Fruit fly (Drosophila melanogaster) whole organism, embryonic: ENCODE results near the gene xmas.
A peak's percentile ranks its signal among the peaks of the same experiment; 100 is the strongest.

Experiments used
- Abd-B ChIP-seq: fragments of 200-800 bp; sonication (Bioruptor generic); optimal IDR thresholded peaks from 2 replicates; lab custom pipeline; 2018; ENCODE audit warnings: missing biosample characterization, mild to moderate bottlenecking, missing genetic modification characterization, moderate library complexity
- Adf1 ChIP-seq: fragments of 200-800 bp; sonication (Bioruptor generic); IDR thresholded peaks from 2 replicates; pipeline ENCODE4 v1.3.6; 2022; ENCODE audit warnings: missing biosample characterization, missing genetic modification characterization
- Bteb2 ChIP-seq: fragments of 200-800 bp; sonication (Bioruptor generic); optimal IDR thresholded peaks from 2 replicates; lab custom pipeline; 2016; ENCODE audit warnings: missing biosample characterization, missing genetic modification characterization
- CG10321 ChIP-seq: fragments of 200-800 bp; sonication (Bioruptor generic); IDR thresholded peaks from 2 replicates; pipeline ENCODE4 v1.3.6; 2022; ENCODE audit warnings: missing biosample characterization, missing genetic modification characterization
- CG10959 ChIP-seq: fragments of 200-800 bp; sonication (Bioruptor generic); IDR thresholded peaks from 2 replicates; pipeline ENCODE4 v1.3.6; 2022; ENCODE audit warnings: missing biosample characterization, missing genetic modification characterization
- CG11085 ChIP-seq: fragments of 200-800 bp; sonication (Bioruptor generic); IDR thresholded peaks from 2 replicates; pipeline ENCODE4 v1.3.6; 2022; ENCODE audit warnings: missing biosample characterization, missing genetic modification characterization
- CG12155 ChIP-seq: fragments of 200-800 bp; sonication (Bioruptor generic); optimal IDR thresholded peaks from 3 replicates; lab custom pipeline; 2016; ENCODE audit warnings: missing biosample characterization, missing genetic modification characterization
- CG13296 ChIP-seq: fragments of 200-800 bp; sonication (Bioruptor generic); optimal IDR thresholded peaks from 3 replicates; lab custom pipeline; 2018; ENCODE audit warnings: missing biosample characterization, mild to moderate bottlenecking, missing genetic modification characterization
- CG13424 ChIP-seq: fragments of 200-800 bp; sonication (Bioruptor generic); optimal IDR thresholded peaks from 2 replicates; lab custom pipeline; 2019; ENCODE audit warnings: missing biosample characterization, mild to moderate bottlenecking, missing genetic modification characterization, moderate library complexity
- CG15073 ChIP-seq: fragments of 200-800 bp; sonication (Bioruptor generic); optimal IDR thresholded peaks from 2 replicates; lab custom pipeline; 2016; ENCODE audit warnings: missing biosample characterization, missing genetic modification characterization
- CG15601 ChIP-seq: fragments of 200-800 bp; sonication (Bioruptor generic); optimal IDR thresholded peaks from 3 replicates; lab custom pipeline; 2019; ENCODE audit warnings: missing biosample characterization, mild to moderate bottlenecking, missing genetic modification characterization, moderate library complexity
- CG16863 ChIP-seq: fragments of 200-800 bp; sonication (Bioruptor generic); optimal IDR thresholded peaks from 3 replicates; lab custom pipeline; 2016; ENCODE audit warnings: missing biosample characterization, missing genetic modification characterization
- CG18599 ChIP-seq: fragments of 200-800 bp; sonication (Bioruptor generic); optimal IDR thresholded peaks from 3 replicates; lab custom pipeline; 2017; ENCODE audit warnings: missing biosample characterization, missing genetic modification characterization, mild to moderate bottlenecking, moderate library complexity, missing genetic modification reagents
- CG2875 ChIP-seq: fragments of 200-800 bp; sonication (Bioruptor generic); optimal IDR thresholded peaks from 2 replicates; lab custom pipeline; 2017; ENCODE audit warnings: missing biosample characterization, mild to moderate bottlenecking, missing genetic modification characterization, missing genetic modification reagents
- CG31365 ChIP-seq: fragments of 200-800 bp; sonication (Bioruptor generic); optimal IDR thresholded peaks from 2 replicates; lab custom pipeline; 2018; ENCODE audit warnings: missing biosample characterization, mild to moderate bottlenecking, missing genetic modification characterization
- CG3163 ChIP-seq: fragments of 200-800 bp; sonication (Bioruptor generic); optimal IDR thresholded peaks from 3 replicates; lab custom pipeline; 2016; ENCODE audit warnings: missing biosample characterization, missing genetic modification characterization
- CG32767 ChIP-seq: fragments of 200-800 bp; sonication (Bioruptor generic); IDR thresholded peaks from 2 replicates; pipeline ENCODE4 v1.3.6; 2022; ENCODE audit warnings: missing biosample characterization, missing genetic modification characterization
- CG33213 ChIP-seq: fragments of 200-800 bp; sonication (Bioruptor generic); optimal IDR thresholded peaks from 3 replicates; lab custom pipeline; 2016; ENCODE audit warnings: missing biosample characterization, missing genetic modification characterization
- CG33557 ChIP-seq: fragments of 200-800 bp; sonication (Bioruptor generic); optimal IDR thresholded peaks from 2 replicates; lab custom pipeline; 2019; ENCODE audit warnings: missing biosample characterization, mild to moderate bottlenecking, missing genetic modification characterization, moderate library complexity
- CG4360 ChIP-seq: fragments of 200-800 bp; sonication (Bioruptor generic); IDR thresholded peaks from 2 replicates; pipeline ENCODE4 v1.3.6; 2022; ENCODE audit warnings: missing biosample characterization, missing genetic modification characterization
- CG8388 ChIP-seq: fragments of 200-800 bp; sonication (Bioruptor generic); optimal IDR thresholded peaks from 2 replicates; lab custom pipeline; 2019; ENCODE audit warnings: missing biosample characterization, mild to moderate bottlenecking, missing genetic modification characterization, moderate library complexity
- CG9437 ChIP-seq: fragments of 200-800 bp; sonication (Bioruptor generic); optimal IDR thresholded peaks from 2 replicates; lab custom pipeline; 2018; ENCODE audit warnings: missing biosample characterization, mild to moderate bottlenecking, missing genetic modification characterization
- CTCF ChIP-seq: fragments of 200-800 bp; sonication (Bioruptor generic); optimal IDR thresholded peaks from 2 replicates; lab custom pipeline; 2017; ENCODE audit warnings: missing biosample characterization, mild to moderate bottlenecking, missing genetic modification characterization, moderate library complexity
- CoRest ChIP-seq: fragments of 200-800 bp; sonication (Bioruptor generic); optimal IDR thresholded peaks from 3 replicates; lab custom pipeline; 2018; ENCODE audit warnings: missing biosample characterization, mild to moderate bottlenecking, missing genetic modification characterization, moderate library complexity
- D19A ChIP-seq: fragments of 200-800 bp; optimal IDR thresholded peaks from 3 replicates; lab custom pipeline; 2019; ENCODE audit warnings: missing biosample characterization, mild to moderate bottlenecking, missing genetic modification characterization, moderate library complexity
- Dek ChIP-seq: fragments of 200-800 bp; sonication (Bioruptor generic); optimal IDR thresholded peaks from 3 replicates; lab custom pipeline; 2019; ENCODE audit warnings: missing biosample characterization, mild to moderate bottlenecking, missing genetic modification characterization, moderate library complexity
- Dip3 ChIP-seq: fragments of 200-800 bp; sonication (Bioruptor generic); optimal IDR thresholded peaks from 3 replicates; lab custom pipeline; 2016; ENCODE audit warnings: missing biosample characterization, missing genetic modification characterization
- Dp ChIP-seq: fragments of 200-800 bp; sonication (Bioruptor generic); optimal IDR thresholded peaks from 2 replicates; lab custom pipeline; 2018; ENCODE audit warnings: missing biosample characterization, mild to moderate bottlenecking, missing genetic modification characterization, moderate library complexity
- Dref ChIP-seq: fragments of 200-800 bp; sonication (Bioruptor generic); IDR thresholded peaks from 2 replicates; pipeline ENCODE4 v1.3.6; 2022; ENCODE audit warnings: missing biosample characterization, missing genetic modification characterization
- Ets65A ChIP-seq: fragments of 200-800 bp; sonication (Bioruptor generic); peaks from one replicate; lab custom pipeline; 2016; ENCODE audit warnings: missing biosample characterization, missing genetic modification characterization
- Fer1 ChIP-seq: fragments of 200-800 bp; sonication (Bioruptor generic); optimal IDR thresholded peaks from 2 replicates; lab custom pipeline; 2017; ENCODE audit warnings: missing biosample characterization, mild to moderate bottlenecking, missing genetic modification characterization
- Fer2 ChIP-seq: fragments of 200-800 bp; sonication (Bioruptor generic); optimal IDR thresholded peaks from 2 replicates; lab custom pipeline; 2018; ENCODE audit warnings: missing biosample characterization, mild to moderate bottlenecking, missing genetic modification characterization, moderate library complexity
- Fer3 ChIP-seq: fragments of 200-800 bp; sonication (Bioruptor generic); optimal IDR thresholded peaks from 2 replicates; lab custom pipeline; 2018; ENCODE audit warnings: missing biosample characterization, mild to moderate bottlenecking, missing genetic modification characterization, moderate library complexity
- H15 ChIP-seq: fragments of 200-800 bp; sonication (Bioruptor generic); IDR thresholded peaks from 3 replicates; pipeline ENCODE4 v1.3.6; 2022; ENCODE audit warnings: missing biosample characterization, missing genetic modification characterization
- Hmx ChIP-seq: fragments of 200-800 bp; sonication (Bioruptor generic); optimal IDR thresholded peaks from 2 replicates; lab custom pipeline; 2016; ENCODE audit warnings: missing biosample characterization, missing genetic modification characterization
- Max ChIP-seq: fragments of 200-800 bp; sonication (Bioruptor generic); optimal IDR thresholded peaks from 2 replicates; lab custom pipeline; 2016; ENCODE audit warnings: missing biosample characterization, mild to moderate bottlenecking, missing genetic modification characterization
- Mes4 ChIP-seq: fragments of 200-800 bp; sonication (Bioruptor generic); optimal IDR thresholded peaks from 2 replicates; lab custom pipeline; 2016; ENCODE audit warnings: missing biosample characterization, missing genetic modification characterization
- Six4 ChIP-seq: fragments of 200-800 bp; sonication (Bioruptor generic); optimal IDR thresholded peaks from 2 replicates; lab custom pipeline; 2016; ENCODE audit warnings: missing biosample characterization, missing genetic modification characterization
- TFAM ChIP-seq: fragments of 200-800 bp; sonication (Bioruptor generic); optimal IDR thresholded peaks from 2 replicates; lab custom pipeline; 2017; ENCODE audit warnings: missing biosample characterization, missing genetic modification characterization, inconsistent platforms
- Xrp1 ChIP-seq: fragments of 200-800 bp; sonication (Bioruptor generic); IDR thresholded peaks from 2 replicates; pipeline ENCODE4 v1.3.6; 2022; ENCODE audit warnings: missing biosample characterization, missing genetic modification characterization
- bowl ChIP-seq: fragments of 200-800 bp; sonication (Bioruptor generic); IDR thresholded peaks from 2 replicates; pipeline ENCODE4 v1.3.6; 2022; ENCODE audit warnings: missing biosample characterization, missing genetic modification characterization
- cad ChIP-seq: fragments of >200 bp; optimal IDR thresholded peaks from 2 replicates; lab custom pipeline; 2017; ENCODE audit warnings: missing biosample characterization, missing genetic modification characterization
- chif ChIP-seq, 2 experiments: fragments of 200-800 bp; sonication (Bioruptor generic); optimal IDR thresholded peaks; 3 replicates each; lab custom pipeline; 2016; ENCODE audit warnings: missing biosample characterization in 2 of 2, missing genetic modification characterization in 2 of 2
- ci ChIP-seq: fragments of 200-800 bp; sonication (Bioruptor generic); IDR thresholded peaks from 3 replicates; pipeline ENCODE4 v1.3.6; 2022; ENCODE audit warnings: missing biosample characterization, missing genetic modification characterization
- ftz-f1 ChIP-seq: fragments of 200-800 bp; sonication (Bioruptor generic); optimal IDR thresholded peaks from 2 replicates; lab custom pipeline; 2016; ENCODE audit warnings: missing biosample characterization, missing genetic modification characterization
- her ChIP-seq: fragments of 200-800 bp; sonication (Bioruptor generic); optimal IDR thresholded peaks from 2 replicates; lab custom pipeline; 2016; ENCODE audit warnings: missing biosample characterization, missing genetic modification characterization
- lab ChIP-seq: fragments of 200-800 bp; sonication (Bioruptor generic); optimal IDR thresholded peaks from 3 replicates; lab custom pipeline; 2017; ENCODE audit warnings: missing biosample characterization, missing genetic modification characterization, mild to moderate bottlenecking, moderate library complexity, missing genetic modification reagents
- seq ChIP-seq: fragments of 200-800 bp; sonication (Bioruptor generic); IDR thresholded peaks from 2 replicates; pipeline ENCODE4 v1.3.6; 2022; ENCODE audit warnings: missing biosample characterization, missing genetic modification characterization
- sima ChIP-seq: fragments of 200-800 bp; sonication (Bioruptor generic); optimal IDR thresholded peaks from 2 replicates; lab custom pipeline; 2016; ENCODE audit warnings: missing biosample characterization, missing genetic modification characterization
- slbo ChIP-seq: fragments of 200-800 bp; sonication (Bioruptor generic); IDR thresholded peaks from 2 replicates; pipeline ENCODE4 v1.3.6; 2022; ENCODE audit warnings: missing biosample characterization, missing genetic modification characterization
- so ChIP-seq: fragments of 200-800 bp; sonication (Bioruptor generic); IDR thresholded peaks from 3 replicates; pipeline ENCODE4 v1.3.6; 2022; ENCODE audit warnings: missing biosample characterization, missing genetic modification characterization
- sob ChIP-seq: fragments of 200-800 bp; sonication (Bioruptor generic); IDR thresholded peaks from 2 replicates; pipeline ENCODE4 v1.3.6; 2022; ENCODE audit warnings: missing biosample characterization, missing genetic modification characterization
- trem ChIP-seq: fragments of 200-800 bp; optimal IDR thresholded peaks from 3 replicates; lab custom pipeline; 2019; ENCODE audit warnings: missing biosample characterization, mild to moderate bottlenecking, missing genetic modification characterization, moderate library complexity

xmas gene

DNA sequence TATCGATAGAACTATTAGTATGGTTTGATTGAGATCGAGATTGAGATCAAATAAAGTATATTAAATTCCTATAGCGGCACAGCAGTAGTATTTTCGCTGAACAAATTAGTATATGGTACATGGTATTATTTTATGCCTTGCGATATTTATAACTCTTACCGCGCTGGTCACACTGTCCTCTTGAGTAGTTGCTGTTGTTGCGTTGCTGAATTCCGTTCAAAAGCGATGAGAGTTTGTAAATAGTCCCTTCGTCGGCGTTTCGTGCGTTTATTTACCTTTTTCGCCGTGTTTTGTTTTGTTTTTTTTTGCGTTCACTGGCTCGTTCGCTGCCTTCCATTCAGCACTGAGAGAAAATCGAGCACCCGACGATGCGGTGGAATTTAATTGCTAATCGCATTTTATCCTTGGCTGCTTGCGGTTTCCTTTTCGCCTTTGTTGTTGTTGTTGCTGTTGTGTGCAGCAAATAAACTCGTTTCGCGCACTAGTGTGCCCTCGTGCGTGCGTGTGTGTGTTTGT lies 51.6 kb downstream of the xmas start, which contains the start of gene CG5004 (continued):
- TF ChIP-seq slbo (GFP tag; lab: Robert Waterston, UW) = no peak
- TF ChIP-seq CG2875 = no peak
- TF ChIP-seq Abd-B (GFP tag; lab: Kevin White, UChicago) = no peak
- TF ChIP-seq cad (GFP tag; lab: Kevin White, UChicago) = no peak
- no peak for TF ChIP-seq D19A
- peak; percentile 61 for TF ChIP-seq Dref
- no peak for TF ChIP-seq Fer3 (tag; lab: Kevin White, UChicago)
- TF ChIP-seq trem (tag; lab: Kevin White, UChicago) = no peak
- no peak for TF ChIP-seq CoRest (tag; lab: Kevin White, UChicago)
- TF ChIP-seq Dek = no peak
- TF ChIP-seq CG10321 (GFP tag; lab: Robert Waterston, UW) = no peak
- TF ChIP-seq Fer2 (tag; lab: Kevin White, UChicago) = no peak
- TF ChIP-seq CG11085 (GFP tag; lab: Robert Waterston, UW) = no peak
- TF ChIP-seq Dp (GFP tag; lab: Kevin White, UChicago) = peak; percentile 41
- no peak for TF ChIP-seq Xrp1 (GFP tag; lab: Robert Waterston, UW)
- no peak for TF ChIP-seq Adf1 (GFP tag; lab: Robert Waterston, UW)
- TF ChIP-seq bowl = no peak
- TF ChIP-seq CG15601 (tag; lab: Kevin White, UChicago) = no peak
- no peak for TF ChIP-seq sob (GFP tag; lab: Robert Waterston, UW)
- TF ChIP-seq lab (GFP tag; lab: Kevin White, UChicago) = peak; percentile 0
- peak; percentile 21 for TF ChIP-seq CG3163
- TF ChIP-seq CG33213 (GFP tag; lab: Kevin White, UChicago) = peak; percentile 19
- no peak; the same call in 2 of the 3 replicates for TF ChIP-seq ci
- no peak for TF ChIP-seq Six4 (GFP tag; lab: Kevin White, UChicago)
- peak; percentile 93 for TF ChIP-seq CG4360 (GFP tag; lab: Robert Waterston, UW)
- no peak for TF ChIP-seq H15 (GFP tag; lab: Robert Waterston, UW)
- TF ChIP-seq seq (GFP tag; lab: Robert Waterston, UW) = no peak
- TF ChIP-seq CG15073 = no peak
- no peak for TF ChIP-seq Max (GFP tag; lab: Kevin White, UChicago)
- TF ChIP-seq CG10959 (GFP tag; lab: Robert Waterston, UW) = no peak
- TF ChIP-seq TFAM (GFP tag; lab: Kevin White, UChicago) = no peak
- peak; percentile 39 for TF ChIP-seq ftz-f1 (GFP tag; lab: Kevin White, UChicago)
- TF ChIP-seq her (GFP tag; lab: Kevin White, UChicago) = peak; percentile 21
- TF ChIP-seq chif (GFP tag; optimal IDR thresholded peaks at IDR 0.05; lab: Kevin White, UChicago) = no peak
- TF ChIP-seq Fer1 (GFP tag; lab: Kevin White, UChicago) = peak; percentile 36
- TF ChIP-seq CG18599 = no peak
- no peak for TF ChIP-seq CG16863 (GFP tag; lab: Kevin White, UChicago)
- TF ChIP-seq Mes4 (GFP tag; lab: Kevin White, UChicago) = no peak
- peak; percentile 2 for TF ChIP-seq CG33557
- no peak for TF ChIP-seq CG9437 (GFP tag; lab: Kevin White, UChicago)
- no peak for TF ChIP-seq CG8388 (GFP tag; lab: Kevin White, UChicago)
- no peak for TF ChIP-seq CG12155 (GFP tag; lab: Kevin White, UChicago)
- TF ChIP-seq Dip3 (GFP tag; lab: Kevin White, UChicago) = no peak
- TF ChIP-seq Hmx = no peak
- TF ChIP-seq so (GFP tag; lab: Robert Waterston, UW) = no peak
- no peak for TF ChIP-seq CG31365
- TF ChIP-seq Ets65A (GFP tag; lab: Kevin White, UChicago) = no peak
- TF ChIP-seq Bteb2 (GFP tag; lab: Kevin White, UChicago) = no peak
- TF ChIP-seq CTCF (GFP tag; lab: Kevin White, UChicago) = no peak
- no peak for TF ChIP-seq CG13424 (tag; lab: Kevin White, UChicago)
- TF ChIP-seq CG13296 = peak; percentile 10
- no peak for TF ChIP-seq sima (GFP tag; lab: Kevin White, UChicago)
- TF ChIP-seq CG32767 (GFP tag; lab: Robert Waterston, UW) = no peak
